Worm (Caenorhabditis elegans) whole organism, L2 larva: Measurements from ENCODE around the gene cyp-35A2.

Source experiments
- ama-1 ChIP-seq: fragments of 150-350 bp; optimal IDR thresholded peaks from 2 replicates; lab custom pipeline; 2018; ENCODE audit warnings: inconsistent platforms
- ceh-16 ChIP-seq: fragments of 150-350 bp; optimal IDR thresholded peaks from 2 replicates; lab custom pipeline; 2014; ENCODE audit warnings: missing biosample characterization, missing genetic modification characterization
- lin-11 ChIP-seq: fragments of 150-350 bp; sonication (generic microtip); optimal IDR thresholded peaks from 2 replicates; lab custom pipeline; 2014; ENCODE audit warnings: missing biosample characterization, missing genetic modification characterization, inconsistent platforms, mixed read lengths
- lsy-2 ChIP-seq, 2 experiments: fragments of 150-350 bp in 1 of 2; sonication (generic microtip) in 1 of 2; optimal IDR thresholded peaks; 2 replicates each; lab custom pipeline; 2014 to 2017; ENCODE audit warnings: missing biosample characterization in 2 of 2, missing genetic modification characterization in 2 of 2
- skn-1 ChIP-seq: sonication (generic microtip); optimal IDR thresholded peaks from 2 replicates; lab custom pipeline; 2017; ENCODE audit warnings: missing biosample characterization, missing genetic modification characterization
- snpc-4 ChIP-seq: fragments of 150-350 bp; optimal IDR thresholded peaks from 2 replicates; lab custom pipeline; 2014; ENCODE audit warnings: missing biosample characterization, missing genetic modification characterization

- TF ChIP-seq ceh-16 (tag; lab: Kevin White, UChicago) (no peak), ama-1 (lab: Kevin White, UChicago) (no peak), lin-11 (tag; lab: Kevin White, UChicago) (no peak), skn-1 (tag; lab: Kevin White, UChicago) (no peak), lsy-2 (tag; optimal IDR thresholded peaks at IDR 0.05; lab: Kevin White, UChicago) (no peak), snpc-4 (tag; lab: Kevin White, UChicago) (no peak)
Measured at ce11 chrV:7387755-7388154, 23.8 kb upstream of the cyp-35A2 start, which contains the start of gene C02H6.3.
